Worm (Caenorhabditis elegans) whole organism, midembryonic: ENCODE measurements around the gene T07F12.1.

Experiments used
- T22C8.4 ChIP-seq: fragments of 200-800 bp; sonication (Bioruptor generic); IDR thresholded peaks from 2 replicates; pipeline ENCODE4 v1.3.6; 2022; ENCODE audit warnings: missing genetic modification characterization, missing compliant biosample characterization
- cog-1 ChIP-seq: sonication (generic microtip); optimal IDR thresholded peaks from 2 replicates; lab custom pipeline; 2016; ENCODE audit warnings: missing genetic modification characterization, missing compliant biosample characterization
- flt-1 ChIP-seq: fragments of 200-800 bp; sonication (Bioruptor generic); IDR thresholded peaks from 2 replicates; pipeline ENCODE4 v1.3.6; 2022; ENCODE audit warnings: missing genetic modification characterization, missing compliant biosample characterization
- klf-2 ChIP-seq: fragments of 200-800 bp; sonication (Bioruptor generic); conservative IDR thresholded peaks from 2 replicates; pipeline ENCODE4 v1.3.6; 2022; ENCODE audit warnings: missing genetic modification reagents, missing genetic modification characterization, missing compliant biosample characterization
- med-1 ChIP-seq: sonication (generic microtip); optimal IDR thresholded peaks from 2 replicates; lab custom pipeline; 2017; ENCODE audit warnings: missing genetic modification characterization, mild to moderate bottlenecking, missing compliant biosample characterization, antibody characterized with exemption, missing genetic modification reagents; ENCODE audit not compliant: insufficient read depth
- ref-1 ChIP-seq: fragments of 200-800 bp; sonication (Bioruptor generic); conservative IDR thresholded peaks from 2 replicates; pipeline ENCODE4 v1.3.6; 2022; ENCODE audit warnings: missing genetic modification reagents, missing genetic modification characterization, missing compliant biosample characterization
- tab-1 ChIP-seq: fragments of 200-800 bp; sonication (Bioruptor generic); IDR thresholded peaks from 2 replicates; pipeline ENCODE4 v1.3.6; 2022; ENCODE audit warnings: missing genetic modification characterization, missing compliant biosample characterization
- ztf-23 ChIP-seq: fragments of 200-800 bp; sonication (Bioruptor generic); IDR thresholded peaks from 2 replicates; pipeline ENCODE4 v1.3.6; 2022; ENCODE audit warnings: missing genetic modification reagents, missing genetic modification characterization, missing compliant biosample characterization
- ztf-29 ChIP-seq: fragments of 200-800 bp; sonication (Bioruptor generic); IDR thresholded peaks from 2 replicates; pipeline ENCODE4 v1.3.6; 2022; ENCODE audit warnings: missing genetic modification reagents, missing genetic modification characterization, missing compliant biosample characterization

Gene T07F12.1

ce11 chrX:4893623-4894105 lies at the start of gene T07F12.1:
T07F12.1 (plus strand) TSS chrX:4894055.
- TF ChIP-seq T22C8.4 (GFP tag; lab: Robert Waterston, UW) (no peak), tab-1 (GFP tag; lab: Robert Waterston, UW) (no peak), cog-1 (no peak), ztf-29 (GFP tag; lab: Robert Waterston, UW) (no peak), flt-1 (GFP tag; lab: Robert Waterston, UW) (no peak), ref-1 (no peak), med-1 (GFP tag; lab: Kevin White, UChicago) (no peak), ztf-23 (no peak), klf-2 (no peak)

- TF ChIP-seq tab-1 (GFP tag; lab: Robert Waterston, UW) (no peak), flt-1 (GFP tag; lab: Robert Waterston, UW) (no peak), ztf-23 (no peak), ref-1 (no peak), ztf-29 (GFP tag; lab: Robert Waterston, UW) (no peak), T22C8.4 (GFP tag; lab: Robert Waterston, UW) (no peak), med-1 (GFP tag; lab: Kevin White, UChicago) (no peak), klf-2 (no peak), cog-1 (no peak)
Measured at ce11 chrX:4844765-4845164, 49.1 kb upstream of the T07F12.1 start.

- TF ChIP-seq med-1 (GFP tag; lab: Kevin White, UChicago) = no peak
- peak; percentile 47; the same call in 1 of the 2 replicates for TF ChIP-seq flt-1 (GFP tag; lab: Robert Waterston, UW)
- no peak for TF ChIP-seq cog-1
- no peak for TF ChIP-seq klf-2
- no peak for TF ChIP-seq ztf-29 (GFP tag; lab: Robert Waterston, UW)
- no peak for TF ChIP-seq ztf-23
Measured at ce11 chrX:4853060-4853459, 40.8 kb upstream of the T07F12.1 start, which contains the start of gene F39C12.1. F39C12.1 (minus strand) TSS chrX:4853195.

- TF ChIP-seq med-1 (GFP tag; lab: Kevin White, UChicago) = no peak
- no peak for TF ChIP-seq ztf-23
- no peak for TF ChIP-seq tab-1 (GFP tag; lab: Robert Waterston, UW)
- no peak for TF ChIP-seq ztf-29 (GFP tag; lab: Robert Waterston, UW)
- TF ChIP-seq ref-1 = no peak
- TF ChIP-seq klf-2 = no peak
- TF ChIP-seq flt-1 (GFP tag; lab: Robert Waterston, UW) = no peak
- TF ChIP-seq cog-1 = no peak
- no peak for TF ChIP-seq T22C8.4 (GFP tag; lab: Robert Waterston, UW)
Measured at ce11 chrX:4859582-4860095, 34.2 kb upstream of the T07F12.1 start, which contains the start of gene add-1. add-1 (minus strand) TSS chrX:4860045.

DNA sequence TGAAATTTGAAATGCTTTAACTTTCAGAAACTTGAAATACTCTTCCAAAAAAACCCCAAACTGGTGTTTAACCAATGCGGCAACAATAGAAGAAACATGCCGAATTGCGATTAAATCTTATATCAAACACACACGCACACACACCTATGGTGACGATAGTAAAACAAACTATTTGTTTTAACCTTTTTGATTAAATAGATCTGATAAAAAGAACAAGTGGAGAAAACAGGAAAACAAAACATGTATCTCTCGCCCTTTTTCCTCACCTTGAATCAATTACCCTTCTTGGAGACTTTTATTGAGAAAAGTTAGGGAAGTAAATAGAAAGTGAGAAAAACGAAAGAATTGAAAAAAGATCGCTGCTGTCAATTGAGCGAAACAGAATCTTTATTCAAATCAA lies 32.4 kb upstream of the T07F12.1 start:
- no peak for TF ChIP-seq ztf-23
- TF ChIP-seq flt-1 (GFP tag; lab: Robert Waterston, UW) = no peak
- TF ChIP-seq T22C8.4 (GFP tag; lab: Robert Waterston, UW) = no peak
- TF ChIP-seq tab-1 (GFP tag; lab: Robert Waterston, UW) = no peak
- no peak for TF ChIP-seq cog-1

DNA sequence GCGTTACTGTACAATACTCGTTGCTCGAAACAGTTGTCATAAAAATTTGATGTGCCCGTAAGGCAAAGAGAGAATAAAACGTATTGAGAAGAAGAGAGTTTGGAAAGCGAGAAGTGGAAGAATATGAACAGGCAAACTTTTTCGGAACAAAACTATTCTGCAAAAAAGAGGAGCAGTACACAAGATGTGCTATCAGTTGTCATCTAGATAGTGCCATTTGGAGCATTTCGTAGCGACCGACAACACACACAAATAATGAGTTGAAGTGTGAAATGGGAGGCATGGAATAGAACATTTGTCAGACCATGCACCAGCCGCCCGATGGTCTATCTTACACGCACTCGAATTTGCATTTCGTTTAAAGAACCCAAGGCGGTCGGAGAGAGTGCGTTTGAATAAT lies 31.8 kb upstream of the T07F12.1 start:
- TF ChIP-seq ztf-23 (no peak), klf-2 (no peak), ref-1 (no peak), ztf-29 (GFP tag; lab: Robert Waterston, UW) (no peak)

DNA sequence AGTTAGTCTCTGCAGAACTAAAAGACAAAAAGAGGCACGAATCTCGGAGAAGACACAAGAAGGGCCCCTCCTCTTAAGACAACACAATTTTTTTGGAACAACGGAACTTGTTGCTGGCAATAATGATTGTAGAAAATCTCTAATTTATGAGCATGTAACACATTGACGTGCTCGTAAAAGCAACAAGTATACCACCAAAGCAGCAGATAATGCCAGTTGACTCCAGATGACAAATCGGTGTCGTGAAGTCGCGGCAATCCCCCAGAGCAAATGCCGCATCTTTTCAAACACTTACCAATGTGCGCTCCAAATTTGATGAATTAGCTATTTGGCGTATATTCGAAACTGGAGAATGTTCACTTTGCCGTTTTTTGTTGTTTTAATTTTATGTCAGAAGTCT lies 29.6 kb upstream of the T07F12.1 start:
- TF ChIP-seq cog-1 (no peak), klf-2 (no peak), ztf-29 (GFP tag; lab: Robert Waterston, UW) (no peak), ztf-23 (no peak), med-1 (GFP tag; lab: Kevin White, UChicago) (no peak), ref-1 (no peak), flt-1 (GFP tag; lab: Robert Waterston, UW) (no peak), tab-1 (GFP tag; lab: Robert Waterston, UW) (no peak), T22C8.4 (GFP tag; lab: Robert Waterston, UW) (no peak)

DNA sequence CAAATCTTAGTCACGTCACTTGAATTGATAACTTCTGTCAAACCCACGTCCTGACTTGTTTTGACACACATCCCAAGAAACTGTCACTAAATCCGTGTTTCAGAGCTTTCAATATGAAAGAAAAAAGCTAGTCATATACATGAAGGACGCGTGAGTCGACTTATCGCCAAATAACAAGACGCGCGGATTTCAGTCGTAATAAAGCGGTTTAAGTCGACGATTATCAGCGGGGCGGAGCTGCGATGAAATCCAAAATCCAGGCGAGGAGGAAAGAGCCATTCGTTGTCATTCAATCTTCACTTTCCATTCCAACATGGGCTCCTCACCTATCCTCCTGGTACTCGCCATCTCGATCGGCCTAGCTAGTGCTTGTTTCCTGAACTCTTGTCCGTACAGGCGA lies 28.1 kb upstream of the T07F12.1 start, which contains the start of gene ntc-1:
Gene ntc-1, plus strand, starts transcription at position 301 of the 400 bp plus-strand sequence.
- no peak for TF ChIP-seq ref-1
- no peak for TF ChIP-seq ztf-29 (GFP tag; lab: Robert Waterston, UW)
- no peak for TF ChIP-seq klf-2

DNA sequence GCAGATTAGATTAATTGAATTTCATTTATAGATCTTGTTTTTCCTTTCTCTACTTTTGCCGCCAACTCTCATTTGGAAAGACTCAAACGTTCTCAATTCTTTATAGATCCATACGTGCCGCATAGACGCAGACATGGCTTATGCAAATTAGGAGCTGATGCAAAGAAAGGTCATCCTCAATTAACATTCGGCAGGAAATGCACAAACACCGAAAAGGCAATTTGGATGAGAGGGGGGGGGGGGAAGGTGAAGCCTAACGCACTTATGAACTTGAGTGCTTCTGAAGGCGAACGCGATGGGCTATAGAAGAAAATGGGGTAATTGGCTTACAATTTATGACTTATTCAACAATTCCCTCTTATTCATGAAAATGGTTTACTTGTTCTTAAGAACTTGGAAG lies 24.2 kb upstream of the T07F12.1 start:
- no peak for TF ChIP-seq ztf-29 (GFP tag; lab: Robert Waterston, UW)
- TF ChIP-seq med-1 (GFP tag; lab: Kevin White, UChicago) = no peak
- peak; percentile 34; the same call in 1 of the 2 replicates for TF ChIP-seq tab-1 (GFP tag; lab: Robert Waterston, UW)
- no peak for TF ChIP-seq flt-1 (GFP tag; lab: Robert Waterston, UW)
- TF ChIP-seq klf-2 = no peak

ce11 chrX:4870683-4871082 lies 23.2 kb upstream of the T07F12.1 start:
- TF ChIP-seq ref-1 = no peak
- TF ChIP-seq ztf-23 = no peak
- TF ChIP-seq T22C8.4 (GFP tag; lab: Robert Waterston, UW) = no peak
- TF ChIP-seq ztf-29 (GFP tag; lab: Robert Waterston, UW) = no peak
- no peak for TF ChIP-seq tab-1 (GFP tag; lab: Robert Waterston, UW)
- TF ChIP-seq flt-1 (GFP tag; lab: Robert Waterston, UW) = no peak
- TF ChIP-seq klf-2 = no peak
- TF ChIP-seq cog-1 = no peak
- no peak for TF ChIP-seq med-1 (GFP tag; lab: Kevin White, UChicago)

DNA sequence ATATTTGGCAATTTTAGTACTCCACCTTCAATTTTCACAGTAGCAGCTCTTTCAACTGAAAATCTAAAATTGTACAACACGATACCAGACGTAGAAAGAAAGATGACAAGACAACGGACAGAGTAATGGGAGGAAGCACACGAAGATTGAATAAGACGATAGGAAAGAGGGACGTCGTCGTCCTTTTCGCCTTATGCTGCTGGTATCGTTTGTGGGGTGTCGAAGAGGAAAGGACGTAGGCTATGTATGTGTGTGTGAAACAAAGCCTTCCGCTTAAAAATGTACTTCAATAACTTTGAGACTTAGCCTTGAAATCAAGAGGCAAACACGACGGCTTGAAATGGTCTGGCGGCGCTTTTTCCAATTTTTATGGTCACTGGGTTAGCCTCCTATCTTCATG lies 21.1 kb upstream of the T07F12.1 start:
- TF ChIP-seq ztf-29 (GFP tag; lab: Robert Waterston, UW) = no peak
- no peak for TF ChIP-seq flt-1 (GFP tag; lab: Robert Waterston, UW)
- no peak for TF ChIP-seq ztf-23
- no peak for TF ChIP-seq tab-1 (GFP tag; lab: Robert Waterston, UW)
- no peak for TF ChIP-seq ref-1
- TF ChIP-seq cog-1 = no peak
- no peak for TF ChIP-seq med-1 (GFP tag; lab: Kevin White, UChicago)
- no peak for TF ChIP-seq T22C8.4 (GFP tag; lab: Robert Waterston, UW)
